Fruit fly (Drosophila melanogaster) whole organism, wandering third instar larva: ENCODE data around the gene fru.

ENCODE experiments used
- Abd-B ChIP-seq: fragments of >200 bp; optimal IDR thresholded peaks from 2 replicates; lab custom pipeline; 2017; ENCODE audit warnings: missing biosample characterization, missing genetic modification characterization
- CG32264 ChIP-seq: fragments of 200-800 bp; sonication (Bioruptor generic); optimal IDR thresholded peaks from 2 replicates; lab custom pipeline; 2016; ENCODE audit warnings: missing biosample characterization, missing genetic modification characterization
- CG9705 ChIP-seq: fragments of 200-800 bp; sonication (Bioruptor generic); optimal IDR thresholded peaks from 2 replicates; lab custom pipeline; 2018; ENCODE audit warnings: missing biosample characterization, mild to moderate bottlenecking, missing genetic modification characterization
- CrebA ChIP-seq: fragments of 200-800 bp; sonication (Bioruptor generic); optimal IDR thresholded peaks from 2 replicates; lab custom pipeline; 2016; ENCODE audit warnings: missing biosample characterization, mild to moderate bottlenecking, missing genetic modification characterization, borderline replicate concordance
- Dfd ChIP-seq: fragments of >200 bp; optimal IDR thresholded peaks from 2 replicates; lab custom pipeline; 2017; ENCODE audit warnings: missing biosample characterization, missing genetic modification characterization
- GATAd ChIP-seq: sonication (Bioruptor generic); optimal IDR thresholded peaks from 2 replicates; lab custom pipeline; 2016; ENCODE audit warnings: missing biosample characterization, missing genetic modification characterization
- HLH106 ChIP-seq: fragments of 200-800 bp; optimal IDR thresholded peaks from 3 replicates; lab custom pipeline; 2019; ENCODE audit warnings: missing biosample characterization, mild to moderate bottlenecking, missing genetic modification characterization, moderate library complexity
- Hnf4 ChIP-seq: fragments of 200-800 bp; sonication (Bioruptor generic); optimal IDR thresholded peaks from 2 replicates; lab custom pipeline; 2016; ENCODE audit warnings: missing biosample characterization, mild to moderate bottlenecking, missing genetic modification characterization
- Hr78 ChIP-seq: fragments of >200 bp; optimal IDR thresholded peaks from 2 replicates; lab custom pipeline; 2017; ENCODE audit warnings: missing biosample characterization, missing genetic modification characterization
- Jra ChIP-seq: sonication (Bioruptor generic); optimal IDR thresholded peaks from 2 replicates; lab custom pipeline; 2016; ENCODE audit warnings: missing biosample characterization, missing genetic modification characterization
- Mio ChIP-seq: sonication (Bioruptor generic); optimal IDR thresholded peaks from 2 replicates; lab custom pipeline; 2016; ENCODE audit warnings: missing biosample characterization, missing genetic modification characterization
- Myc ChIP-seq: fragments of >200 bp; optimal IDR thresholded peaks from 2 replicates; lab custom pipeline; 2017
- N ChIP-seq: fragments of >200 bp; optimal IDR thresholded peaks from 2 replicates; lab custom pipeline; 2018; ENCODE audit warnings: missing biosample characterization, missing external identifiers, missing genetic modification characterization
- OdsH ChIP-seq: fragments of 200-800 bp; sonication (Bioruptor generic); optimal IDR thresholded peaks from 2 replicates; lab custom pipeline; 2016; ENCODE audit warnings: missing biosample characterization, mild to moderate bottlenecking, missing genetic modification characterization
- Rel ChIP-seq, 2 experiments: fragments of 200-800 bp; sonication (Bioruptor generic) in 1 of 2; optimal IDR thresholded peaks; 2 replicates in 1 of 2; 3 replicates in 1 of 2; lab custom pipeline; 2016 to 2019; ENCODE audit warnings: mild to moderate bottlenecking in 2 of 2, missing biosample characterization in 2 of 2, missing genetic modification characterization in 2 of 2, moderate library complexity in 1 of 2
- Sp1 ChIP-seq: fragments of 200-800 bp; sonication (Bioruptor generic); optimal IDR thresholded peaks from 3 replicates; lab custom pipeline; 2019; ENCODE audit warnings: missing biosample characterization, mild to moderate bottlenecking, missing genetic modification characterization, moderate library complexity
- Vsx2 ChIP-seq: fragments of 200-300, 225-300 bp; sonication (Bioruptor generic); optimal IDR thresholded peaks from 2 replicates; lab custom pipeline; 2018; ENCODE audit warnings: missing biosample characterization, missing genetic modification characterization; ENCODE audit not compliant: partially characterized antibody
- br ChIP-seq: fragments of 200-800 bp; sonication (Bioruptor generic); optimal IDR thresholded peaks from 2 replicates; lab custom pipeline; 2016; ENCODE audit warnings: missing biosample characterization, missing genetic modification characterization
- brk ChIP-seq: fragments of 200-800 bp; sonication (Bioruptor generic); optimal IDR thresholded peaks from 2 replicates; lab custom pipeline; 2016; ENCODE audit warnings: missing biosample characterization, mild to moderate bottlenecking, missing genetic modification characterization
- dl ChIP-seq, 2 experiments: fragments of 175-275, 200-275 bp in 1 of 2; fragments of 200-275 bp in 1 of 2; sonication (Bioruptor generic); optimal IDR thresholded peaks; lab custom pipeline; 2018; ENCODE audit warnings: mild to moderate bottlenecking in 2 of 2, missing biosample characterization in 2 of 2, missing genetic modification characterization in 2 of 2, moderate library complexity in 2 of 2; ENCODE audit not compliant: partially characterized antibody in 2 of 2, insufficient read depth in 1 of 2
- dmrt93B ChIP-seq: fragments of 200-800 bp; sonication (Bioruptor generic); optimal IDR thresholded peaks from 2 replicates; lab custom pipeline; 2018; ENCODE audit warnings: missing biosample characterization, mild to moderate bottlenecking, missing genetic modification characterization
- dsf ChIP-seq: sonication (Bioruptor generic); optimal IDR thresholded peaks from 2 replicates; lab custom pipeline; 2016; ENCODE audit warnings: missing biosample characterization, missing genetic modification characterization, borderline replicate concordance
- ey ChIP-seq: fragments of 200-800 bp; sonication (Bioruptor generic); optimal IDR thresholded peaks from 2 replicates; lab custom pipeline; 2016; ENCODE audit warnings: missing biosample characterization, missing genetic modification characterization
- foxo ChIP-seq, 2 experiments: fragments of 200-800 bp; sonication (Bioruptor generic); optimal IDR thresholded peaks; 2 replicates in 1 of 2; 3 replicates in 1 of 2; lab custom pipeline; 2016 to 2017; ENCODE audit warnings: missing biosample characterization in 2 of 2, missing genetic modification characterization in 2 of 2
- fru ChIP-seq: fragments of 200-800 bp; sonication (Bioruptor generic); optimal IDR thresholded peaks from 3 replicates; lab custom pipeline; 2016; ENCODE audit warnings: missing biosample characterization, mild to moderate bottlenecking, missing genetic modification characterization
- h ChIP-seq: fragments of 200-800 bp; sonication (Bioruptor generic); optimal IDR thresholded peaks from 3 replicates; lab custom pipeline; 2016; ENCODE audit warnings: missing biosample characterization, mild to moderate bottlenecking, missing genetic modification characterization
- jim ChIP-seq: fragments of 175-275, 200-325 bp; sonication (Bioruptor generic); optimal IDR thresholded peaks from 2 replicates; lab custom pipeline; 2016; ENCODE audit warnings: missing biosample characterization, mild to moderate bottlenecking, missing genetic modification characterization
- lola ChIP-seq: fragments of >200 bp; optimal IDR thresholded peaks from 2 replicates; lab custom pipeline; 2017; ENCODE audit warnings: missing biosample characterization, missing genetic modification characterization
- pan ChIP-seq: fragments of >200 bp; optimal IDR thresholded peaks from 2 replicates; lab custom pipeline; 2017
- psq ChIP-seq: fragments of 200-800 bp; sonication (Bioruptor generic); optimal IDR thresholded peaks from 3 replicates; lab custom pipeline; 2017; ENCODE audit warnings: missing biosample characterization, mild to moderate bottlenecking, missing genetic modification characterization, moderate library complexity
- rgr ChIP-seq: fragments of 200-800 bp; sonication (Bioruptor generic); optimal IDR thresholded peaks from 3 replicates; lab custom pipeline; 2016; ENCODE audit warnings: missing biosample characterization, mild to moderate bottlenecking, missing genetic modification characterization
- sage ChIP-seq: fragments of 200-800 bp; sonication (Bioruptor generic); optimal IDR thresholded peaks from 2 replicates; lab custom pipeline; 2016; ENCODE audit warnings: missing biosample characterization, mild to moderate bottlenecking, missing genetic modification characterization
- sv ChIP-seq: fragments of 200-800 bp; sonication (Bioruptor generic); optimal IDR thresholded peaks from 3 replicates; lab custom pipeline; 2016; ENCODE audit warnings: missing biosample characterization, missing genetic modification characterization
- tai ChIP-seq: sonication (Bioruptor generic); optimal IDR thresholded peaks from 2 replicates; lab custom pipeline; 2016; ENCODE audit warnings: missing biosample characterization, missing genetic modification characterization
- usp ChIP-seq: fragments of >200 bp; optimal IDR thresholded peaks from 2 replicates; lab custom pipeline; 2017; ENCODE audit warnings: missing biosample characterization, missing genetic modification characterization
- woc ChIP-seq: sonication (Bioruptor generic); optimal IDR thresholded peaks from 2 replicates; lab custom pipeline; 2016; ENCODE audit warnings: missing biosample characterization, mild to moderate bottlenecking, missing genetic modification characterization

Gene fru

DNA sequence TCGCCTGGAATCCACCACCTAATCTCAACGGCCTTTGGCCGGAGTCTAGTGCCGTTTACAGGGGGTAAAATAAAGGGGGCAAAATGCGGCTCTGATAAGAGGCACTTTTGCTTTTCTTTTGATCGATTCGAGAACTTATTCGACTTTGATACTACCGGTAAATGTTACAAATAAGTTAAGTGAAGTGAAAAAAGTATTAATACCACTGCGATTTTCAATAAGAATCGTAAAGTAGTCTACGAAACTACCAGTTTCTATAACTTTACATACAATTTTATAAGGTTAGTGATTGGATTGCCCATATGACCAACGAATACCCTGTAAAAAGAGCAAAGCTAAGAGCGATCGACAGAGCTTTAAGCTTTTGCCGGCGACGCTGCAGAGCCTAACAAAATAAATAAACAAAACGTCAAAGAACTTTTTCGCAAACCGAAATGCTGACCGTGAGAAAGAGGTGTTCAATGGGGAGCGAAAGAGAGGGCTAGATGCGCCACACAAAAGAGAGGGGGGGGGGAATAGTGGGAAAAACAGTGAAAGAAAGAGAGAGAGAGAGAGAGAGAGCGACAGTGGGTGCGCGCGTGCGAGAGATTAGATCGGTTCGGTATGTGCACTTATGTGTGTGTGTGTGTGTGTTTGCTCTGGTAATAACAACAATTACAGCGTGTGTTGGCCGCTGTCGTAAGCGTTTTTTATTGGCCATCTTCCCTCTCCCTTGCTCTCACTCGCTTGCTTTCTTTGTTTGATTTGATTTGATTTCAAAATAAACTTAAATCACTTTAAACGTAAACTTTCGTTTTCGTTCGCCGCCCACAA, 108.6 kb downstream of the fru start (continued):
- TF ChIP-seq br (GFP tag; lab: Kevin White, UChicago) = peak; percentile 76

- TF ChIP-seq N (GFP tag; lab: Kevin White, UChicago) (no peak), ey (GFP tag; lab: Kevin White, UChicago) (no peak), dmrt93B (GFP tag; lab: Kevin White, UChicago) (no peak), Hr78 (no peak), pan (lab: Kevin White, UChicago) (no peak), Jra (GFP tag; lab: Kevin White, UChicago) (no peak), CrebA (GFP tag; lab: Kevin White, UChicago) (no peak), rgr (no peak), CG9705 (no peak), Abd-B (GFP tag; lab: Kevin White, UChicago) (no peak), Hnf4 (no peak)
Measured at dm6 chr3R:18432905-18433304, 112.5 kb downstream of the fru start.

- TF ChIP-seq Jra (GFP tag; lab: Kevin White, UChicago) = no peak
- peak; percentile 60 for TF ChIP-seq Dfd
Measured at dm6 chr3R:18423352-18423751, 122.0 kb downstream of the fru start.

dm6 chr3R:18422446-18422845, 122.9 kb downstream of the fru start:
- no peak for TF ChIP-seq psq
- TF ChIP-seq Dfd = peak; percentile 98
- no peak for TF ChIP-seq lola

dm6 chr3R:18412279-18413214, 132.8 kb downstream of the fru start, which contains the start of gene CG31122:
CG31122 (minus strand) TSS chr3R:18412874.
- peak; percentile 50 for TF ChIP-seq N (GFP tag; lab: Kevin White, UChicago)
- TF ChIP-seq ey (GFP tag; lab: Kevin White, UChicago) = no peak
- TF ChIP-seq jim (GFP tag; lab: Kevin White, UChicago) = no peak
- TF ChIP-seq Hnf4 = peak; percentile 77
- TF ChIP-seq h (GFP tag; lab: Kevin White, UChicago) = peak; percentile 60
- peak; percentile 96 for TF ChIP-seq psq
- peak; percentile 34 to 61 for TF ChIP-seq foxo (GFP tag; optimal IDR thresholded peaks at IDR 0.05; lab: Kevin White, UChicago)
- TF ChIP-seq dmrt93B (GFP tag; lab: Kevin White, UChicago) = no peak
- TF ChIP-seq br (GFP tag; lab: Kevin White, UChicago) = peak; percentile 63
- no peak for TF ChIP-seq Hr78
- no peak for TF ChIP-seq CG32264 (GFP tag; lab: Kevin White, UChicago)
- no peak for TF ChIP-seq usp (GFP tag; lab: Kevin White, UChicago)
- peak; percentile 15 for TF ChIP-seq dsf (GFP tag; lab: Kevin White, UChicago)
- TF ChIP-seq sv = no peak
- no peak for TF ChIP-seq dl (GFP tag; optimal IDR thresholded peaks at IDR 0.05; lab: Kevin White, UChicago; ENCODE audit: insufficient read depth in 1 of 2, partially characterized antibody in 2 of 2)
- peak; percentile 38 for TF ChIP-seq fru
- TF ChIP-seq Sp1 = no peak
- peak; percentile 64 for TF ChIP-seq Jra (GFP tag; lab: Kevin White, UChicago)
- TF ChIP-seq GATAd (GFP tag; lab: Kevin White, UChicago) = peak; percentile 42
- TF ChIP-seq tai = no peak
- TF ChIP-seq CrebA (GFP tag; lab: Kevin White, UChicago) = no peak
- no peak for TF ChIP-seq Myc (lab: Kevin White, UChicago)
- peak; percentile 65 for TF ChIP-seq lola
- no peak for TF ChIP-seq sage
- TF ChIP-seq woc = peak; percentile 49
- TF ChIP-seq HLH106 = no peak
- peak; percentile 42 for TF ChIP-seq Abd-B (GFP tag; lab: Kevin White, UChicago)
- TF ChIP-seq Mio (GFP tag; lab: Kevin White, UChicago) = no peak
- TF ChIP-seq OdsH (GFP tag; lab: Kevin White, UChicago) = peak; percentile 20
- TF ChIP-seq brk = no peak
- TF ChIP-seq Rel (GFP tag; optimal IDR thresholded peaks at IDR 0.05; lab: Kevin White, UChicago) = no peak
- TF ChIP-seq Rel (tag; optimal IDR thresholded peaks at IDR 0.05; lab: Kevin White, UChicago) = peak; percentile 52
- TF ChIP-seq CG9705 = no peak
- no peak for TF ChIP-seq Vsx2 (GFP tag; lab: Kevin White, UChicago)
